Worm (Caenorhabditis elegans): ENCODE results near the gene srg-41.

- TF ChIP-seq W03F9.2 (tag; optimal IDR thresholded peaks at IDR 0.05) (no peak), dao-5 (tag; optimal IDR thresholded peaks at IDR 0.05) (no peak), him-1 (tag; optimal IDR thresholded peaks at IDR 0.05) (no peak)
Measured at ce11 chrV:11196631-11197258, 35.1 kb upstream of the srg-41 start.

Data from whole organism, L4/young adult.